Worm (Caenorhabditis elegans): ENCODE data around the gene gtf-2E1.

- TF ChIP-seq ceh-82 (tag; optimal IDR thresholded peaks at IDR 0.05) (no peak), ceh-16 (tag; optimal IDR thresholded peaks at IDR 0.05) (no peak)
Measured at ce11 chrIV:17262385-17262784, 7.3 kb downstream of the gtf-2E1 start, which contains the start of gene ZK550.6.
